Worm (Caenorhabditis elegans): ENCODE data around the gene M05D6.9.

DNA sequence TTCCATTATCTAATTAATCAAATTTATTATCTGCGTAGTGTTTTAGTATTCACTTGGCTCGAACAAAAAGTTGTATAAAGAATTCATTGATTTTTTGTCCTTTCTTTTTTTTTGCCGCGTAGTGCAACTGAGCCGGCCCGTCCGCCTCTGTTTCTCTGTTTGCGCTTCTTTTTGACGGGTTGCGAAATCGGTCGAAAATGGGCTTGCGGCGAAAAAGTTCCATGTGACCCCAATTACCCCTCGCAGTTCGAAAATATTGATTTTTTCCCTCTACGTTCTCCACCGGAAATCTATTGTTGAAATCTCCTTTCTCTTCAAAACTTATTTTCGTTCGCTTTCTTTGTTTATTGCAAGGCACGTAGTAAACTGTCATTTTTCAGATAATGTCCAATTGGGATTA, 36.6 kb upstream of the M05D6.9 start, which contains the start of gene zyg-9:
- TF ChIP-seq med-1 (GFP tag; optimal IDR thresholded peaks at IDR 0.05; ENCODE audit: insufficient read depth), result no peak
- no peak for TF ChIP-seq flt-1 (GFP tag; IDR thresholded peaks at IDR 0.05)

Data from whole organism, midembryonic.